Fruit fly (Drosophila melanogaster): ENCODE data around the gene CG13045.

Gene CG13045

dm6 chr3L:16286258-16286657 lies 4.5 kb downstream of the CG13045 start:
- TF ChIP-seq CG30020 (tag; optimal IDR thresholded peaks at IDR 0.05), result no peak
- no peak for TF ChIP-seq al (GFP tag; IDR thresholded peaks at IDR 0.05)
- TF ChIP-seq Chrac-16 (GFP tag; optimal IDR thresholded peaks at IDR 0.05), result no peak
- TF ChIP-seq Blimp-1 (GFP tag; optimal IDR thresholded peaks at IDR 0.05), result peak; percentile 23
- no peak for TF ChIP-seq schlank (tag; optimal IDR thresholded peaks at IDR 0.05)
- TF ChIP-seq Dfd (GFP tag; optimal IDR thresholded peaks at IDR 0.05), result no peak
- peak; percentile 56 for TF ChIP-seq gem (tag; optimal IDR thresholded peaks at IDR 0.05)
- TF ChIP-seq Dad (GFP tag; optimal IDR thresholded peaks at IDR 0.05), result no peak
- no peak for TF ChIP-seq sna (GFP tag; IDR thresholded peaks at IDR 0.05; ENCODE audit: partially characterized antibody)
- peak; percentile 20; the same call in 1 of the 2 replicates for TF ChIP-seq Ada2b (GFP tag; IDR thresholded peaks at IDR 0.05)
- no peak for TF ChIP-seq Hmx (GFP tag; optimal IDR thresholded peaks at IDR 0.05)
- no peak for TF ChIP-seq CG9609 (GFP tag; optimal IDR thresholded peaks at IDR 0.05)
- TF ChIP-seq scrt (GFP tag; optimal IDR thresholded peaks at IDR 0.05), result no peak
- peak; percentile 28 for TF ChIP-seq phol (tag; optimal IDR thresholded peaks at IDR 0.05)
- TF ChIP-seq TFAM (GFP tag; optimal IDR thresholded peaks at IDR 0.05), result no peak
- no peak for TF ChIP-seq CG17802 (tag; optimal IDR thresholded peaks at IDR 0.05)
- TF ChIP-seq so (GFP tag; IDR thresholded peaks at IDR 0.05), result peak; percentile 45; the same call in 1 of the 3 replicates
- TF ChIP-seq CG13123 (GFP tag; optimal IDR thresholded peaks at IDR 0.05), result no peak
- no peak for TF ChIP-seq CG2712 (tag; optimal IDR thresholded peaks at IDR 0.05)
- no peak for TF ChIP-seq Lpt (GFP tag; optimal IDR thresholded peaks at IDR 0.05)
- peak; percentile 24; the same call in 1 of the 2 replicates for TF ChIP-seq ranshi (GFP tag; IDR thresholded peaks at IDR 0.05)
- TF ChIP-seq lab (GFP tag; optimal IDR thresholded peaks at IDR 0.05), result no peak
- peak in 1 of 2 experiments; percentile 67 for TF ChIP-seq Hr51 (GFP tag; optimal IDR thresholded peaks at IDR 0.05)
- TF ChIP-seq Bdp1 (GFP tag; optimal IDR thresholded peaks at IDR 0.05), result no peak
- no peak for TF ChIP-seq CG31365 (tag; optimal IDR thresholded peaks at IDR 0.05)
- TF ChIP-seq CG17568 (GFP tag; optimal IDR thresholded peaks at IDR 0.05), result no peak
- no peak for TF ChIP-seq CG3995 (GFP tag; optimal IDR thresholded peaks at IDR 0.05)
- TF ChIP-seq wdn (GFP tag; IDR thresholded peaks at IDR 0.05), result no peak
- TF ChIP-seq Hr39 (optimal IDR thresholded peaks at IDR 0.05), result no peak
- no peak for TF ChIP-seq CG10274 (GFP tag; optimal IDR thresholded peaks at IDR 0.05)
- peak; percentile 18 for TF ChIP-seq CG17385 (GFP tag; optimal IDR thresholded peaks at IDR 0.05)
- TF ChIP-seq CG17829 (tag; optimal IDR thresholded peaks at IDR 0.05), result no peak
- TF ChIP-seq lola (GFP tag; optimal IDR thresholded peaks at IDR 0.05), result no peak
- no peak for TF ChIP-seq HLH4C (GFP tag; IDR thresholded peaks at IDR 0.05; ENCODE audit: partially characterized antibody)
- peak; percentile 45 for TF ChIP-seq D19A (tag; optimal IDR thresholded peaks at IDR 0.05)
- TF ChIP-seq hth (optimal IDR thresholded peaks at IDR 0.05), result no peak
- TF ChIP-seq exex (tag; optimal IDR thresholded peaks at IDR 0.05), result no peak
- TF ChIP-seq CG1529 (GFP tag; optimal IDR thresholded peaks at IDR 0.05), result no peak
- TF ChIP-seq bcd (GFP tag; optimal IDR thresholded peaks at IDR 0.05), result no peak
- TF ChIP-seq fd3F (GFP tag; optimal IDR thresholded peaks at IDR 0.05), result peak; percentile 7
- TF ChIP-seq CG10209 (GFP tag; optimal IDR thresholded peaks at IDR 0.05), result no peak
- no peak for TF ChIP-seq CG11695 (GFP tag; IDR thresholded peaks at IDR 0.05)
- TF ChIP-seq row (GFP tag; IDR thresholded peaks at IDR 0.05), result peak; percentile 66
- TF ChIP-seq pan (optimal IDR thresholded peaks at IDR 0.05), result no peak
- TF ChIP-seq pan (GFP tag; optimal IDR thresholded peaks at IDR 0.05 in 1 of 2, IDR thresholded peaks at IDR 0.05 in 1 of 2), result peak in 1 of 2 experiments; percentile 56
- TF ChIP-seq CG7839 (tag; optimal IDR thresholded peaks at IDR 0.05), result peak; percentile 48
- peak; percentile 31 for TF ChIP-seq CG17359 (tag; optimal IDR thresholded peaks at IDR 0.05)
- no peak for TF ChIP-seq CG33213 (GFP tag; optimal IDR thresholded peaks at IDR 0.05)
- TF ChIP-seq dmrt99B (tag; optimal IDR thresholded peaks at IDR 0.05), result peak; percentile 67
- no peak for TF ChIP-seq CG11093 (GFP tag; IDR thresholded peaks at IDR 0.05)
- peak; percentile 60; the same call in 1 of the 2 replicates for TF ChIP-seq Ptx1 (GFP tag; IDR thresholded peaks at IDR 0.05)
- no peak for TF ChIP-seq mam (GFP tag; optimal IDR thresholded peaks at IDR 0.05)

All from whole organism, embryonic.